Fruit fly (Drosophila melanogaster) whole organism, pupa: Measurements from ENCODE around the gene CG17359.

Source experiments
- CG10348 ChIP-seq: fragments of 200-800 bp; sonication (Bioruptor generic); IDR thresholded peaks from 2 replicates; pipeline ENCODE4 v1.3.6; 2022; ENCODE audit warnings: missing biosample characterization, missing genetic modification characterization
- CG12605 ChIP-seq: fragments of 200-800 bp; sonication (Bioruptor generic); IDR thresholded peaks from 2 replicates; pipeline ENCODE4 v1.3.6; 2022; ENCODE audit warnings: missing biosample characterization, missing genetic modification characterization
- CG13204 ChIP-seq: fragments of 200-800 bp; sonication (Bioruptor generic); optimal IDR thresholded peaks from 2 replicates; lab custom pipeline; 2018; ENCODE audit warnings: missing biosample characterization, mild to moderate bottlenecking, missing genetic modification characterization, moderate library complexity
- CG14655 ChIP-seq: fragments of 200-800 bp; sonication (Bioruptor generic); optimal IDR thresholded peaks from 3 replicates; lab custom pipeline; 2017; ENCODE audit warnings: mild to moderate bottlenecking, missing biosample characterization, missing genetic modification reagents, missing genetic modification characterization
- CG15710 ChIP-seq: fragments of 200-800 bp; sonication (Bioruptor generic); optimal IDR thresholded peaks from 2 replicates; lab custom pipeline; 2018; ENCODE audit warnings: missing biosample characterization, mild to moderate bottlenecking, missing genetic modification characterization, moderate library complexity
- CG17806 ChIP-seq: fragments of 200-800 bp; sonication (Bioruptor generic); optimal IDR thresholded peaks from 2 replicates; lab custom pipeline; 2018; ENCODE audit warnings: missing biosample characterization, mild to moderate bottlenecking, missing genetic modification characterization, moderate library complexity
- CG32121 ChIP-seq: fragments of 200-800 bp; sonication (Bioruptor generic); IDR thresholded peaks from 2 replicates; pipeline ENCODE4 v1.3.6; 2022; ENCODE audit warnings: missing biosample characterization, missing genetic modification characterization
- CG34367 ChIP-seq: fragments of 200-800 bp; sonication (Bioruptor generic); optimal IDR thresholded peaks from 2 replicates; lab custom pipeline; 2018; ENCODE audit warnings: missing biosample characterization, mild to moderate bottlenecking, missing genetic modification characterization
- CG4496 ChIP-seq: fragments of 200-800 bp; sonication (Bioruptor generic); IDR thresholded peaks from 3 replicates; pipeline ENCODE4 v1.3.6; 2022; ENCODE audit warnings: missing biosample characterization, missing genetic modification characterization
- CG8159 ChIP-seq: fragments of 200-800 bp; sonication (Bioruptor generic); optimal IDR thresholded peaks from 3 replicates; lab custom pipeline; 2018; ENCODE audit warnings: missing biosample characterization, mild to moderate bottlenecking, missing genetic modification characterization, moderate library complexity
- CG8301 ChIP-seq: fragments of 200-800 bp; sonication (Bioruptor generic); optimal IDR thresholded peaks from 2 replicates; lab custom pipeline; 2018; ENCODE audit warnings: missing biosample characterization, mild to moderate bottlenecking, missing genetic modification characterization
- CG9948 ChIP-seq: fragments of 200-800 bp; sonication (Bioruptor generic); optimal IDR thresholded peaks from 2 replicates; lab custom pipeline; 2018; ENCODE audit warnings: missing biosample characterization, mild to moderate bottlenecking, missing genetic modification characterization, moderate library complexity
- D1 ChIP-seq: fragments of 200-800 bp; sonication (Bioruptor generic); optimal IDR thresholded peaks from 2 replicates; lab custom pipeline; 2018; ENCODE audit warnings: missing biosample characterization, mild to moderate bottlenecking, missing genetic modification characterization, moderate library complexity
- EcR ChIP-seq: fragments of 200-800 bp; sonication (Bioruptor generic); optimal IDR thresholded peaks from 3 replicates; lab custom pipeline; 2019; ENCODE audit warnings: missing biosample characterization, missing genetic modification characterization, mild to moderate bottlenecking, moderate library complexity, missing genetic modification reagents
- Ets98B ChIP-seq: fragments of 200-800 bp; sonication (Bioruptor generic); IDR thresholded peaks from 2 replicates; pipeline ENCODE4 v1.3.6; 2022; ENCODE audit warnings: missing biosample characterization, missing genetic modification characterization
- Pif1A ChIP-seq: fragments of 200-800 bp; sonication (Bioruptor generic); optimal IDR thresholded peaks from 3 replicates; lab custom pipeline; 2016; ENCODE audit warnings: missing biosample characterization, missing genetic modification characterization
- Pif1B ChIP-seq: fragments of 200-800 bp; sonication (Bioruptor generic); optimal IDR thresholded peaks from 3 replicates; lab custom pipeline; 2016; ENCODE audit warnings: missing biosample characterization, missing genetic modification characterization
- Snoo ChIP-seq: fragments of 200-800 bp; sonication (Bioruptor generic); optimal IDR thresholded peaks from 3 replicates; lab custom pipeline; 2017; ENCODE audit warnings: missing biosample characterization, mild to moderate bottlenecking, missing genetic modification characterization, inconsistent platforms
- fd96Ca ChIP-seq: fragments of 200-800 bp; sonication (Bioruptor generic); IDR thresholded peaks from 3 replicates; pipeline ENCODE4 v1.3.6; 2022; ENCODE audit warnings: missing biosample characterization, missing genetic modification characterization
- gl ChIP-seq: fragments of 200-800 bp; sonication (Bioruptor generic); optimal IDR thresholded peaks from 2 replicates; lab custom pipeline; 2018; ENCODE audit warnings: missing biosample characterization, mild to moderate bottlenecking, missing genetic modification characterization
- rn ChIP-seq: fragments of 200-800 bp; sonication (Bioruptor generic); IDR thresholded peaks from 2 replicates; pipeline ENCODE4 v1.3.6; 2022; ENCODE audit warnings: missing biosample characterization, missing genetic modification characterization

CG17359 gene

DNA sequence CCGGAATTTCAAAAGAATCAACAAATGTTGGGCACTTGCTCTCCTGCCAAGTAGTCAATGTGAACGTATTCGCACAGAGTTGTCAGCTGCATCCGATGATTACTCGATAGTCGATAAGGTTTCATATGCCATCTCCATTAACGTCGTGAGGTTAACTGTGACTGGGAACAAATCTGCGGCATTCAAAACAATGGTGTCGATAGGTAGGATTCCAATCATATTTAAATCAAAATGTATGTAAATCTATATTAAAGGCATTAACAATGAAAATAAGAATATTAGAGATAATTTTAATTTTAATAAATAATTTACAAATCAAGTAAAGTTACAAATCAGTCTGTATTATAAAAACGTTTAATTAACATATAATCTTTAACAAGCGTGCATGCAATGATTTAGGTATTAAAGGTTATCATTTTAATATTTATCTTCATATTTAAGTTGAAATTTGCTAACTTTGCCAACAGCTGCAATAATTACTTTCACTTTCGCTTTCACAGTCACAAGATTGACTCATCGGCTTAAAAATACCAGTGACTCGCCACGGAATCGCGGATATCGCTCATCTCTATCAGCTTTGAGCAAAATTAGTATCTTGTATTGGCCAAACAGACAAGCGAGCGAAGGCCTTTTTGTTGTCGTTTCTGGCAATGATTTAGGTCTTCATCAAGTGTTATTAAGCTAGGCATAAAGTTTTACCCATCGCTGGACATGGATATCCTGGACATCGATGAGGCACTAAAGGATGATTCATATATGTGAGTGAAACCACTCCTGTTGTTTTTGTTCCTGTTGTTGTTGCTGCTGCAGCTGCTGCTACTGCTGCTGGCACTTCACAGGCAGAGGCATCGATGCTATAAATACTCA is 34.2 kb downstream of the CG17359 start, which contains the start of the genes Meics, Nxf3 and ssp2:
TSS of gene Meics (minus strand) at position 68 of the 867 bp plus-strand sequence.
TSS of gene Nxf3 (plus strand) at position 569 of the 867 bp plus-strand sequence.
TSS of gene ssp2 (plus strand) at position 569 of the 867 bp plus-strand sequence.
- TF ChIP-seq CG8301 (tag; lab: Kevin White, UChicago) (no peak), CG34367 (tag; lab: Kevin White, UChicago) (no peak), Pif1B (no peak), CG13204 (GFP tag; lab: Kevin White, UChicago) (no peak), fd96Ca (no peak), EcR (GFP tag; lab: Kevin White, UChicago) (no peak), CG4496 (GFP tag; lab: Robert Waterston, UW) (peak; percentile 30; the same call in 1 of the 3 replicates)

DNA sequence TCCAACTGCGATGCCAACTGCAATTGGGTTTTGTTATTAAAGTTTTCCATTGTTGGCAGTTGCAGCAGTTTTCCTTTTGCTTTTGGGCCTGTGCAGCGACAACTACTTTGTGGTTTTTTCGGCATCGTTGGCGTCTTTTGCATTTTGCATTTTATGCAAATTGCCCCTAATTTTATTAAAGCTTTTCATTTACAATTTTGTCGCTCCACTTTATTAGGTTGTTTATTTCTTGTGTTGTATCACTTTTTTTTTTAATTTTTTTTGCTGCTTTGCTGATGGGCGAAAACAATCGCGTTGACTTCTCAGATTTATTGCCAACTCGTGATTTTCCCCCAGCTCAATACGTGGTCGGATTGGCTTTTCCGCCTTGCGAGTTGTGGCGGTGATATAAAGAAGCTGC is 41.3 kb downstream of the CG17359 start:
- TF ChIP-seq Ets98B (no peak), CG15710 (tag; lab: Kevin White, UChicago) (no peak), CG9948 (tag; lab: Kevin White, UChicago) (no peak), CG8159 (tag; lab: Kevin White, UChicago) (no peak), Pif1B (no peak), EcR (GFP tag; lab: Kevin White, UChicago) (no peak), CG4496 (GFP tag; lab: Robert Waterston, UW) (no peak), CG17806 (tag; lab: Kevin White, UChicago) (no peak), Snoo (no peak), CG10348 (GFP tag; lab: Robert Waterston, UW) (no peak), D1 (tag; lab: Kevin White, UChicago) (no peak), CG13204 (GFP tag; lab: Kevin White, UChicago) (no peak), fd96Ca (no peak), rn (GFP tag; lab: Robert Waterston, UW) (no peak), CG32121 (GFP tag; lab: Robert Waterston, UW) (no peak), CG14655 (GFP tag; lab: Kevin White, UChicago) (no peak)

DNA sequence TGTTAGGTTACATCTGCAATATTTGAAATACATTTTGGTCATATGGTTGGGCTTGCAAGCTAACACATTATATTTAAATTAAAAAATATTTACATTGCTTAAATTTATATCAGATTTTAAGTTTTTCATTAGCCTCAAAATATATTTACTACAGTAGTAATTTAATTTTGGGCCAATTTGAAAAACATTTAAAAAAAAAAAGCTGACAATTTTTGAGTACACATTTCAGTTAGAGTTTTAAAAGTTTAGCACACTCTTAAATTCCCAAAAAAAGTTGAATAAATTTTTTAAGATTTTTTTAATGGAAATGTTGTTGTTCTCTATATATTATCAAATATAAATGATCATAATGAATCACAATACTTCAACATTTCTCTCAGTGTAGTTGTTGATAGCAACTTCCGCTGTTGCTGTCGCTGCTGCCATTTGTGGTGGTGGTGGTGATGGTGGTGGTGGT is 41.8 kb downstream of the CG17359 start:
- TF ChIP-seq fd96Ca, result no peak
- TF ChIP-seq CG14655 (GFP tag; lab: Kevin White, UChicago), result peak; percentile 80
- no peak for TF ChIP-seq gl (tag; lab: Kevin White, UChicago)
- no peak for TF ChIP-seq CG12605
- peak; percentile 39 for TF ChIP-seq Pif1A
- TF ChIP-seq CG4496 (GFP tag; lab: Robert Waterston, UW), result 0 out of 3 replicates have a peak, but pooled peaks have one; percentile 12
- TF ChIP-seq CG10348 (GFP tag; lab: Robert Waterston, UW), result no peak
- peak; percentile 29; the same call in 1 of the 2 replicates for TF ChIP-seq CG32121 (GFP tag; lab: Robert Waterston, UW)
- TF ChIP-seq Ets98B, result peak; percentile 37; the same call in 1 of the 2 replicates
- no peak for TF ChIP-seq EcR (GFP tag; lab: Kevin White, UChicago)
- no peak for TF ChIP-seq rn (GFP tag; lab: Robert Waterston, UW)
- no peak for TF ChIP-seq CG13204 (GFP tag; lab: Kevin White, UChicago)
- TF ChIP-seq CG34367 (tag; lab: Kevin White, UChicago), result peak; percentile 15
- TF ChIP-seq CG8301 (tag; lab: Kevin White, UChicago), result peak; percentile 69
- peak; percentile 31 for TF ChIP-seq CG17806 (tag; lab: Kevin White, UChicago)
- no peak for TF ChIP-seq Pif1B
- TF ChIP-seq CG15710 (tag; lab: Kevin White, UChicago), result peak; percentile 25
- peak; percentile 57 for TF ChIP-seq CG8159 (tag; lab: Kevin White, UChicago)
- peak; percentile 19 for TF ChIP-seq Snoo
- TF ChIP-seq CG9948 (tag; lab: Kevin White, UChicago), result peak; percentile 63
- TF ChIP-seq D1 (tag; lab: Kevin White, UChicago), result peak; percentile 43

DNA sequence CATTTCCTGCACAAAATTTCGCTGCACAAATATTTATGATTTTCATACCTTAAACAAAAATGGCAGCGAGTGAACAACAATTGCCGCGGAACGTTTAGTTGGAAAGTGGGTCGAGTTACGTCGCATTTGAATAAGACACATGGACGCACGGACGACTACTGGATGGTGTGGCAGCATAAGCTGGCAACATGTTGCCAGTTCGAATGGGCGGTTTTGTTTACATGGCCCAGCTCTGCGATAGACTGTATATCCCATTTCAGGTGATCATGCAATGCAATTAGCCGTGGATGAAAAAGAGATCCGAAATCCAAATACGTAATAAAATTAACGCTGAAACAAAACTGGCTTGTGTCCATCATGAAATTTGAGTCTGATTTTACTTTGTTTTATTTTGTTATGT is 42.4 kb downstream of the CG17359 start:
- TF ChIP-seq CG15710 (tag; lab: Kevin White, UChicago) (no peak), EcR (GFP tag; lab: Kevin White, UChicago) (no peak), CG17806 (tag; lab: Kevin White, UChicago) (no peak), CG12605 (no peak), CG13204 (GFP tag; lab: Kevin White, UChicago) (no peak), CG8159 (tag; lab: Kevin White, UChicago) (no peak), CG32121 (GFP tag; lab: Robert Waterston, UW) (no peak), gl (tag; lab: Kevin White, UChicago) (no peak), rn (GFP tag; lab: Robert Waterston, UW) (no peak), Snoo (no peak), CG9948 (tag; lab: Kevin White, UChicago) (no peak), Pif1B (no peak), fd96Ca (no peak), CG4496 (GFP tag; lab: Robert Waterston, UW) (no peak), CG34367 (tag; lab: Kevin White, UChicago) (no peak), CG10348 (GFP tag; lab: Robert Waterston, UW) (no peak), D1 (tag; lab: Kevin White, UChicago) (no peak), CG14655 (GFP tag; lab: Kevin White, UChicago) (no peak), CG8301 (tag; lab: Kevin White, UChicago) (no peak), Pif1A (no peak)
- TF ChIP-seq, all 21 proteins: peak for 0

DNA sequence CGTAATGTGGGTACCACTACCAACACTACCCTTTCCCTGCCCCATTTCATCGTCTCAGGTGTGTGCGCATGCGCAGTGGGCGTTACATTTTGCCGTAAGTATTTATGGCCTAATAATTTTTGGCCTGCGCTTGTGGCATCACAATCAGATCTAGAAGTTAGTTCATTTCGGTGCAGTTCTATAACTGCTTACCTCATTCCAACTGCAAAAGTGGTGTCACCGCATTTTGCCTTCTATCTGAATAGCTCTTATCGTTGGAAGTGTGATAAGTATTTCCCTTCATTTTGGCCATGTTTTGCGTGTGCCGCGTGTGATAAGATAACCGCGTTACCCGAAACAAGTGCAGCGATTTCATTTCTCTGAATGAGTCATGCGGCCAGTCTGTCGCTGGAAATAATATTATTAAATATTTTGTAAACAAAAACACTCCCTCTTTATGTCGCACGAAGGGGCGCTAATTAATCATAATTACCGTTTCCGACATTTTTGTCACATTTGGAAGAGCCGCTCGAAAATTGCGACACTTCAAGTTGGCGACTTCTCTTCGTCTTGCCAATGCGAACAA is 46.5 kb downstream of the CG17359 start:
- no peak for TF ChIP-seq CG8159 (tag; lab: Kevin White, UChicago)
- TF ChIP-seq CG4496 (GFP tag; lab: Robert Waterston, UW), result no peak
- no peak for TF ChIP-seq CG34367 (tag; lab: Kevin White, UChicago)
- TF ChIP-seq CG13204 (GFP tag; lab: Kevin White, UChicago), result no peak
- TF ChIP-seq CG32121 (GFP tag; lab: Robert Waterston, UW), result no peak
- TF ChIP-seq Pif1A, result no peak
- TF ChIP-seq EcR (GFP tag; lab: Kevin White, UChicago), result no peak
- no peak for TF ChIP-seq gl (tag; lab: Kevin White, UChicago)
- TF ChIP-seq CG10348 (GFP tag; lab: Robert Waterston, UW), result no peak
- no peak for TF ChIP-seq CG15710 (tag; lab: Kevin White, UChicago)
- TF ChIP-seq CG12605, result no peak
- no peak for TF ChIP-seq fd96Ca
- TF ChIP-seq CG9948 (tag; lab: Kevin White, UChicago), result no peak
- no peak for TF ChIP-seq Ets98B
- TF ChIP-seq CG17806 (tag; lab: Kevin White, UChicago), result no peak
- TF ChIP-seq rn (GFP tag; lab: Robert Waterston, UW), result no peak
- TF ChIP-seq D1 (tag; lab: Kevin White, UChicago), result no peak
- TF ChIP-seq Pif1B, result no peak
- TF ChIP-seq, all 21 proteins: peak for 0
